Worm (Caenorhabditis elegans) whole organism, L4 larva: Measurements from ENCODE around the gene C52E2.5.
"Not testable (repeated sequence)": the region's sequence is repeated elsewhere in the genome, so short reads cannot be mapped to it uniquely, and the experiment has no call there.

Experiments used
- F49E8.2 ChIP-seq: sonication (generic microtip); optimal IDR thresholded peaks from 2 replicates; lab custom pipeline; 2016; ENCODE audit warnings: missing compliant biosample characterization, mild to moderate bottlenecking, missing genetic modification characterization, borderline replicate concordance
- T26A8.4 ChIP-seq: fragments of 200-800 bp; sonication (Bioruptor generic); IDR thresholded peaks from 2 replicates; pipeline ENCODE4 v1.3.6; 2022; ENCODE audit warnings: missing genetic modification characterization, missing compliant biosample characterization
- ZK546.5 ChIP-seq, 2 experiments: sonication (generic microtip); optimal IDR thresholded peaks; 2 replicates each; lab custom pipeline; 2017; ENCODE audit warnings: missing biosample characterization in 2 of 2, missing genetic modification characterization in 2 of 2
- aha-1 ChIP-seq: fragments of 150-350 bp; peaks from one replicate; lab custom pipeline; 2014; ENCODE audit warnings: missing biosample characterization, missing genetic modification characterization
- arid-1 ChIP-seq: fragments of 200-800 bp; sonication (Bioruptor generic); conservative IDR thresholded peaks from 2 replicates; pipeline ENCODE4 v1.3.6; 2022; ENCODE audit warnings: missing genetic modification reagents, missing genetic modification characterization, missing compliant biosample characterization
- ceh-82 ChIP-seq: sonication (generic microtip); optimal IDR thresholded peaks from 2 replicates; lab custom pipeline; 2017; ENCODE audit warnings: missing biosample characterization, missing genetic modification characterization
- ces-1 ChIP-seq: fragments of 150-350 bp; sonication (generic microtip); optimal IDR thresholded peaks from 4 replicates; lab custom pipeline; 2014; ENCODE audit warnings: missing biosample characterization, missing genetic modification reagents, missing genetic modification characterization
- cey-2 ChIP-seq: sonication (generic microtip); optimal IDR thresholded peaks from 3 replicates; lab custom pipeline; 2017; ENCODE audit warnings: missing genetic modification characterization, mild to moderate bottlenecking, missing compliant biosample characterization, antibody characterized with exemption, borderline replicate concordance; ENCODE audit not compliant: insufficient read depth
- ctbp-1 ChIP-seq: fragments of 200-800 bp; sonication (Bioruptor generic); IDR thresholded peaks from 2 replicates; pipeline ENCODE4 v1.3.6; 2022; ENCODE audit warnings: missing genetic modification reagents, missing genetic modification characterization, missing compliant biosample characterization
- daf-16 ChIP-seq, 3 experiments: sonication (generic microtip); optimal IDR thresholded peaks; 2 replicates each; lab custom pipeline; 2016 to 2017; ENCODE audit warnings: missing genetic modification characterization in 3 of 3, missing genetic modification reagents in 3 of 3, mild to moderate bottlenecking in 2 of 3, missing compliant biosample characterization in 2 of 3, missing biosample characterization in 1 of 3, moderate library complexity in 1 of 3
- dmd-6 ChIP-seq: fragments of 200-800 bp; sonication (Bioruptor generic); IDR thresholded peaks from 2 replicates; pipeline ENCODE4 v1.3.6; 2022; ENCODE audit warnings: missing genetic modification reagents, missing genetic modification characterization, missing compliant biosample characterization
- dpl-1 ChIP-seq: fragments of 150-350 bp; optimal IDR thresholded peaks from 2 replicates; lab custom pipeline; 2014; ENCODE audit warnings: missing biosample characterization, missing genetic modification reagents, missing genetic modification characterization
- duxl-1 ChIP-seq: sonication (generic microtip); optimal IDR thresholded peaks from 2 replicates; lab custom pipeline; 2016; ENCODE audit warnings: mild to moderate bottlenecking, missing genetic modification characterization, moderate library complexity, missing compliant biosample characterization; ENCODE audit not compliant: poor library complexity
- dve-1 ChIP-seq: sonication (generic microtip); optimal IDR thresholded peaks from 2 replicates; lab custom pipeline; 2017; ENCODE audit warnings: antibody characterized with exemption, mild to moderate bottlenecking, missing genetic modification characterization, missing compliant biosample characterization; ENCODE audit not compliant: insufficient read depth
- hif-1 ChIP-seq, 2 experiments: sonication (generic microtip); optimal IDR thresholded peaks; 2 replicates each; lab custom pipeline; 2016 to 2017; ENCODE audit warnings: missing compliant biosample characterization in 2 of 2, missing genetic modification characterization in 2 of 2, missing genetic modification reagents in 2 of 2, missing genotype in 2 of 2, mild to moderate bottlenecking in 1 of 2
- hlh-11 ChIP-seq: fragments of 200-800 bp; sonication (Bioruptor generic); optimal IDR thresholded peaks from 2 replicates; lab custom pipeline; 2018; ENCODE audit warnings: mild to moderate bottlenecking, missing genetic modification characterization, missing compliant biosample characterization
- jun-1 ChIP-seq: fragments of 150-350 bp; optimal IDR thresholded peaks from 2 replicates; lab custom pipeline; 2014; ENCODE audit warnings: missing biosample characterization, missing genetic modification reagents, missing genetic modification characterization
- lin-1 ChIP-seq: fragments of 200-800 bp; sonication (Bioruptor generic); IDR thresholded peaks from 2 replicates; pipeline ENCODE4 v1.3.6; 2022; ENCODE audit warnings: missing genetic modification reagents, missing genetic modification characterization, missing compliant biosample characterization
- lin-15B ChIP-seq: fragments of 150-350 bp; sonication (generic microtip); optimal IDR thresholded peaks from 3 replicates; lab custom pipeline; 2014; ENCODE audit warnings: missing biosample characterization, missing genetic modification characterization
- lsy-2 ChIP-seq, 2 experiments: fragments of 150-350 bp in 1 of 2; sonication (generic microtip) in 1 of 2; optimal IDR thresholded peaks; 2 replicates each; lab custom pipeline; 2014 to 2017; ENCODE audit warnings: missing biosample characterization in 2 of 2, missing genetic modification characterization in 2 of 2
- mdl-1 ChIP-seq, 2 experiments: fragments of 150-350 bp in 1 of 2; sonication (generic microtip) in 1 of 2; optimal IDR thresholded peaks; 2 replicates each; lab custom pipeline; 2014 to 2017; ENCODE audit warnings: missing biosample characterization in 2 of 2, missing genetic modification characterization in 2 of 2
- nhr-10 ChIP-seq: fragments of 150-350 bp; optimal IDR thresholded peaks from 2 replicates; lab custom pipeline; 2014; ENCODE audit warnings: missing biosample characterization, missing genetic modification characterization
- nhr-11 ChIP-seq: fragments of 150-350 bp; optimal IDR thresholded peaks from 2 replicates; lab custom pipeline; 2014; ENCODE audit warnings: missing biosample characterization, missing genetic modification characterization
- nhr-28 ChIP-seq: fragments of 150-350 bp; optimal IDR thresholded peaks from 2 replicates; lab custom pipeline; 2014; ENCODE audit warnings: missing biosample characterization, missing genetic modification characterization
- nhr-48 ChIP-seq: sonication (generic microtip); optimal IDR thresholded peaks from 2 replicates; lab custom pipeline; 2016; ENCODE audit warnings: mild to moderate bottlenecking, missing genetic modification characterization, missing compliant biosample characterization
- nhr-6 ChIP-seq: fragments of 150-350 bp; optimal IDR thresholded peaks from 2 replicates; lab custom pipeline; 2014; ENCODE audit warnings: missing biosample characterization, missing genetic modification characterization
- nhr-77 ChIP-seq: fragments of 150-350 bp; optimal IDR thresholded peaks from 2 replicates; lab custom pipeline; 2014; ENCODE audit warnings: missing biosample characterization, missing genetic modification characterization
- pha-4 ChIP-seq, 2 experiments: fragments of 150-350 bp in 1 of 2; fragments of 200-800 bp in 1 of 2; sonication (Bioruptor generic) in 1 of 2; IDR thresholded peaks in 1 of 2; optimal IDR thresholded peaks in 1 of 2; 2 replicates each; pipeline versions ENCODE4 v1.3.6 to Lab custom; 2014 to 2022; ENCODE audit warnings: missing genetic modification characterization in 2 of 2, missing genetic modification reagents in 2 of 2, missing biosample characterization in 1 of 2, missing compliant biosample characterization in 1 of 2
- php-3 ChIP-seq: fragments of 200-800 bp; sonication (Bioruptor generic); IDR thresholded peaks from 2 replicates; pipeline ENCODE4 v1.3.6; 2022; ENCODE audit warnings: missing genetic modification reagents, missing genetic modification characterization, missing compliant biosample characterization
- pqm-1 ChIP-seq: sonication (generic microtip); optimal IDR thresholded peaks from 2 replicates; lab custom pipeline; 2017; ENCODE audit warnings: missing biosample characterization, missing genetic modification characterization
- skn-1 ChIP-seq: fragments of 150-350 bp; optimal IDR thresholded peaks from 2 replicates; lab custom pipeline; 2014; ENCODE audit warnings: missing biosample characterization, missing genetic modification characterization
- spr-3 ChIP-seq: fragments of 200-800 bp; sonication (Bioruptor generic); optimal IDR thresholded peaks from 2 replicates; lab custom pipeline; 2018; ENCODE audit warnings: mild to moderate bottlenecking, missing genetic modification characterization, missing compliant biosample characterization
- tra-1 ChIP-seq: fragments of 200-800 bp; sonication (Bioruptor generic); IDR thresholded peaks from 2 replicates; pipeline ENCODE4 v1.3.6; 2022; ENCODE audit warnings: missing genetic modification reagents, missing genetic modification characterization, missing compliant biosample characterization
- unc-39 ChIP-seq: sonication (generic microtip); optimal IDR thresholded peaks from 2 replicates; lab custom pipeline; 2017; ENCODE audit warnings: missing biosample characterization, missing genetic modification characterization
- zfp-2 ChIP-seq: sonication (generic microtip); optimal IDR thresholded peaks from 2 replicates; lab custom pipeline; 2016; ENCODE audit warnings: mild to moderate bottlenecking, missing genetic modification characterization, missing compliant biosample characterization
- zip-2 ChIP-seq: fragments of 150-350 bp; optimal IDR thresholded peaks from 2 replicates; lab custom pipeline; 2014; ENCODE audit warnings: missing biosample characterization, missing genetic modification characterization
- ztf-7 ChIP-seq: fragments of 150-350 bp; optimal IDR thresholded peaks from 2 replicates; lab custom pipeline; 2014; ENCODE audit warnings: missing biosample characterization, missing genetic modification characterization

The C52E2.5 gene

DNA sequence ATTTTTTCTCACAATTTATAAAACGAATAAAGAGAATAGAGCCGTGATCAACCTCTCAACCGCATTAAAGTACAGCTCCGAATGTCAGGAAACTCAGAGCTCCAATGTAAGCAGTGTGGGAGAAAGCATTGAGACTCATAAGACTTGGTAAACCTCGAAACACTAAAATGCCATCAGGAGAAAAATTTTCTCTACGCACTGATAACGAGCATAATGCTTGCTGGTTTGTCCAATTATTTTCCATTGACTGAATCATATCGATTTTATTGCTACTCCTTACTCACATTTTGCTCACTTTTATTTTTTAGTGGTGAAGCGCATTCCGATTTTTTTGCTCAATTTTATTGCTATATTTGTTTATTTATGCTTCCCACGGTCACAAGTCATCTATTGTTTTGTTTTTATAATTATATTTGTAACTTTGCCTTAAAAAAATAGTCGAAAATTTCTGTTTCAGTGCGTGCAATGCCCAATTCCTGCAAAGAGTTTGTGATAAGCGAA, 12.5 kb downstream of the C52E2.5 start, which contains the start of gene math-40:
math-40 (plus strand) TSS at position 451 of the 501 bp plus-strand sequence.
- TF ChIP-seq nhr-11 (no peak), pqm-1 (peak; percentile 63), nhr-6 (tag; lab: Kevin White, UChicago) (no peak), hif-1 (tag; optimal IDR thresholded peaks at IDR 0.05; lab: Kevin White, UChicago) (no peak), F49E8.2 (tag; lab: Kevin White, UChicago) (no peak), pha-4 (GFP tag; IDR thresholded peaks at IDR 0.05; lab: Robert Waterston, UW) (no peak), pha-4 (tag; optimal IDR thresholded peaks at IDR 0.05; lab: Kevin White, UChicago) (no peak), jun-1 (tag; lab: Kevin White, UChicago) (no peak), dmd-6 (GFP tag; lab: Robert Waterston, UW) (peak; percentile 19; the same call in 1 of the 2 replicates), tra-1 (no peak), unc-39 (tag; lab: Kevin White, UChicago) (no peak), T26A8.4 (no peak), ceh-82 (tag; lab: Kevin White, UChicago) (no peak), lin-1 (GFP tag; lab: Robert Waterston, UW) (no peak), php-3 (GFP tag; lab: Robert Waterston, UW) (no peak), ces-1 (no peak), arid-1 (GFP tag; lab: Robert Waterston, UW) (no peak), lin-15B (tag; lab: Kevin White, UChicago) (no peak), skn-1 (tag; lab: Kevin White, UChicago) (no peak)

DNA sequence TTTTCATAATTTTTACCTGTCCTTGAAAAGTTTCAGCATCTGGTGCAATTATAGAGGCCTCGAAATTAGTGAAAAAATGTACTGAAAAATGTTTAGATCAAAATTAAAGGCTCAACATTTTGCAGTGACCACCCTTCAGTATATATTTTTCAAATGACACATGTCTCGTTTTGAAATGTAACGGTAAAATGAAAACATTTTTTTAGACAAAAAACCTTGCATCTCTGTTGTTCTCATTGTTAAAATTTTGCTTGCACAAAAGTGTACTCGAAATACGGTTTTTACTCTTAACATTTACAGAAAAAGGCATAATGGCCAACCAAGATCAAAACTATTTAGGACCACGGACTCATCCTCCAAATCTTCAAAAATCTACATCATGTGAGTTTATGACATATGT, 18.4 kb downstream of the C52E2.5 start, which contains the start of gene math-41:
math-41 (plus strand) TSS at position 301 of the 400 bp plus-strand sequence.
- not testable (repeated sequence) for TF ChIP-seq lin-1 (GFP tag; lab: Robert Waterston, UW); cey-2 (tag; lab: Kevin White, UChicago); daf-16 (GFP tag; optimal IDR thresholded peaks at IDR 0.05; lab: Kevin White, UChicago); daf-16 (tag; optimal IDR thresholded peaks at IDR 0.05; lab: Kevin White, UChicago)

DNA sequence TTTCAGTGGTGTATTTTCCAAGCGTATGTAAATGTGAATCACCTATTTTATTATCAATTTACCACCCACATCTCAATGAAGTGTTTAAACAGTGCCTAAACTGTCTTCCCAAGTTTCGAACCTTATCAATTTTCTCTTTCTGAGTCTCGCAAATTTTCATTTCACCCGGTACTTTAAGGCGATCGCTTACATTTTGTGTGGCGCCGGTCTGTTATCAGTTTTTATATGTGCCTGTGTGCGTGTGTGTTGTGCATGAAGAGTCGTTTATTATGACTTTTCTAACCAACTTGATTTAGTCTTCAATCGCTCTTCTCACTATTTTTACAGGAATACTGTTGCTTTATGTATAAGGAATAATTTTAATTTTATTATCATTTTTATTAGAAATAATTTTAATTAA, 19.1 kb downstream of the C52E2.5 start:
- peak; percentile 19 for TF ChIP-seq pqm-1
- peak; percentile 61 for TF ChIP-seq dmd-6 (GFP tag; lab: Robert Waterston, UW)
- peak; percentile 16 for TF ChIP-seq hlh-11 (tag; lab: Kevin White, UChicago)
- 0 out of 2 replicates have a peak, but pooled peaks have one; percentile 32 for TF ChIP-seq php-3 (GFP tag; lab: Robert Waterston, UW)
- TF ChIP-seq, all 104 proteins: peak for 4; not testable (repeated sequence) for 100

DNA sequence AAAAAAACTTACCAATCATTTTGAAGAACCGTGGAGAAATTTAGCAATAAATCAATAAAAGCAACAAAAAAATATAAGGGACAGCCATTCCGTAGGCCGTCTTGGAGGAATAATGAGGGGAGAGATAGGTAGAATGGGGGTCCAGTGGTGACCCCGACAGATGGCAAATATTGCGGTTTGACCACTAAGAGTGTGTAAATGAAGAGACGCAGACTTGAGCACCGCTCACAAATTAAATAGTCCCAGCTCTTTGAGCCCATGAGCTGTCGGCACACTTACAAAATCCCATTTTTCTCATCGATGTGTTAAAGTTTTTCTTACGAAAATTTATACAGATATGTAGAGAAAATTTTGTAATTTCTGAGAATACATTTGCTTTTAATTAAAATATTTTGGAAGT, 22.0 kb downstream of the C52E2.5 start, which contains the start of gene fbxa-3:
fbxa-3 (minus strand) TSS at position 101 of the 400 bp plus-strand sequence.
- TF ChIP-seq nhr-10 (no peak), skn-1 (tag; lab: Kevin White, UChicago) (no peak), F49E8.2 (tag; lab: Kevin White, UChicago) (no peak), nhr-48 (tag; lab: Kevin White, UChicago) (no peak), ctbp-1 (no peak), lsy-2 (tag; optimal IDR thresholded peaks at IDR 0.05; lab: Kevin White, UChicago) (no peak), lin-1 (GFP tag; lab: Robert Waterston, UW) (no peak)

DNA sequence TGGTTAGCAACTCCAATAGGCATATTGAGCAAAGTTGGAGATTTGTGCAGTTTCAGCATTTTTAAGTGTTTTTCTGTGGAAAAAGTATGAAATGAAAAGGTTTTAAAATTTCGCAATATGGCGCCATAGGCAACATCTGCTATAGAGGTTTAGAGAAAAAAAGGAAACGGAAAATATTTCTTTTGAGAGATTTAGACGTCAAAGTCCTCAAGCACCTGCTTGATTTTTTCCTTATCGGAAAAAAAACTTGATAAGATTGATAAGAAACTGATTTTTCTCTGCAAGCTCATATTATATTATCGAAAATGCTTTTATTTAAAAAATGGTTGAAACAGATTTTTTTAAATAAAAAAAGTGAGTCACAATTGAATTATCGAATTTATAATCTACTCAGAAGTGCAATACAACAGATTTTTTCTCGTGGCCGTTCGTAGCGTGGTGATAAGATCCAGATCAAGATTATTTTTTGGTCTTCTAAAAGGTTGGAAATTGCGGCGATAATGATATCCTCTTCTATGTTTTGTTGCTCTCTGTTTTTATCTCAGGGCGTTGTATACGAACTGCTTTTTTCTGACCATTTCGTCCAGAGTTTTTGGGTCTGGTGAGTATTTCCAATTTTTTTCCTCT, 22.7 kb downstream of the C52E2.5 start, which contains the start of gene fbxc-19:
fbxc-19 (plus strand) TSS at position 536 of the 627 bp plus-strand sequence.
- TF ChIP-seq zfp-2 (tag; lab: Kevin White, UChicago) = no peak
- TF ChIP-seq pqm-1 = peak; percentile 87
- peak; percentile 87 for TF ChIP-seq php-3 (GFP tag; lab: Robert Waterston, UW)
- TF ChIP-seq nhr-6 (tag; lab: Kevin White, UChicago) = peak; percentile 72
- TF ChIP-seq ztf-7 (tag; lab: Kevin White, UChicago) = peak; percentile 90
- TF ChIP-seq aha-1 (tag; lab: Kevin White, UChicago) = peak; percentile 78
- TF ChIP-seq spr-3 (GFP tag; lab: Kevin White, UChicago) = no peak
- peak; percentile 86 for TF ChIP-seq nhr-77
- TF ChIP-seq dpl-1 (GFP tag; lab: Kevin White, UChicago) = peak; percentile 27
- no peak for TF ChIP-seq ZK546.5 (tag; optimal IDR thresholded peaks at IDR 0.05; lab: Kevin White, UChicago)
- TF ChIP-seq duxl-1 (tag; lab: Kevin White, UChicago) = peak; percentile 97
- TF ChIP-seq nhr-28 = peak; percentile 83
- TF ChIP-seq dve-1 = peak; percentile 84
- peak; percentile 40 for TF ChIP-seq jun-1 (tag; lab: Kevin White, UChicago)
- TF ChIP-seq daf-16 (GFP tag; optimal IDR thresholded peaks at IDR 0.05; lab: Kevin White, UChicago) = no peak
- TF ChIP-seq daf-16 (tag; optimal IDR thresholded peaks at IDR 0.05; lab: Kevin White, UChicago) = peak; percentile 92
- peak; percentile 44; the same call in 1 of the 2 replicates for TF ChIP-seq lin-1 (GFP tag; lab: Robert Waterston, UW)
- TF ChIP-seq lsy-2 (tag; optimal IDR thresholded peaks at IDR 0.05; lab: Kevin White, UChicago) = no peak
- peak in 1 of 2 experiments; percentile 59 for TF ChIP-seq mdl-1 (tag; optimal IDR thresholded peaks at IDR 0.05; lab: Kevin White, UChicago)
- TF ChIP-seq dmd-6 (GFP tag; lab: Robert Waterston, UW) = peak; percentile 90
- peak; percentile 99 for TF ChIP-seq zip-2
- peak; percentile 92 for TF ChIP-seq tra-1
